Fruit fly (Drosophila melanogaster) whole organism, embryonic: Measurements from ENCODE around the gene Ripalpha.

Source experiments
- Aef1 ChIP-seq: fragments of 200-800 bp; sonication (Bioruptor generic); IDR thresholded peaks from 3 replicates; pipeline ENCODE4 v1.3.6; 2022; ENCODE audit warnings: missing biosample characterization, missing genetic modification characterization
- CG10209 ChIP-seq: fragments of 200-800 bp; sonication (Bioruptor generic); optimal IDR thresholded peaks from 3 replicates; lab custom pipeline; 2017; ENCODE audit warnings: missing biosample characterization, mild to moderate bottlenecking, missing genetic modification characterization, missing genetic modification reagents
- CG10979 ChIP-seq: fragments of 200-800 bp; sonication (Bioruptor generic); optimal IDR thresholded peaks from 2 replicates; lab custom pipeline; 2018; ENCODE audit warnings: missing biosample characterization, mild to moderate bottlenecking, missing genetic modification characterization, moderate library complexity
- CG11723 ChIP-seq: fragments of 200-800 bp; sonication (Bioruptor generic); optimal IDR thresholded peaks from 2 replicates; lab custom pipeline; 2017; ENCODE audit warnings: missing biosample characterization, mild to moderate bottlenecking, missing genetic modification characterization
- CG12155 ChIP-seq: fragments of 200-800 bp; sonication (Bioruptor generic); optimal IDR thresholded peaks from 3 replicates; lab custom pipeline; 2016; ENCODE audit warnings: missing biosample characterization, missing genetic modification characterization
- CG1529 ChIP-seq: fragments of 200-800 bp; sonication (Bioruptor generic); optimal IDR thresholded peaks from 3 replicates; lab custom pipeline; 2018; ENCODE audit warnings: missing biosample characterization, missing genetic modification characterization
- CG15514 ChIP-seq: fragments of 200-800 bp; sonication (Bioruptor generic); optimal IDR thresholded peaks from 3 replicates; lab custom pipeline; 2017; ENCODE audit warnings: missing biosample characterization, missing genetic modification characterization, mild to moderate bottlenecking, moderate library complexity, missing genetic modification reagents
- CG1602 ChIP-seq: fragments of 200-800 bp; sonication (Bioruptor generic); optimal IDR thresholded peaks from 3 replicates; lab custom pipeline; 2016; ENCODE audit warnings: missing biosample characterization, missing genetic modification characterization
- CG17186 ChIP-seq: fragments of 200-800 bp; sonication (Bioruptor generic); optimal IDR thresholded peaks from 3 replicates; lab custom pipeline; 2017; ENCODE audit warnings: missing biosample characterization, missing genetic modification reagents, missing genetic modification characterization
- CG17359 ChIP-seq: fragments of 200-800 bp; sonication (Bioruptor generic); optimal IDR thresholded peaks from 3 replicates; lab custom pipeline; 2018; ENCODE audit warnings: missing biosample characterization, mild to moderate bottlenecking, missing genetic modification characterization, moderate library complexity
- CG17361 ChIP-seq: fragments of 200-800 bp; sonication (Bioruptor generic); IDR thresholded peaks from 3 replicates; pipeline ENCODE4 v1.3.6; 2022; ENCODE audit warnings: missing biosample characterization, missing genetic modification characterization
- CG17802 ChIP-seq: fragments of 200-800 bp; sonication (Bioruptor generic); optimal IDR thresholded peaks from 2 replicates; lab custom pipeline; 2018; ENCODE audit warnings: missing biosample characterization, mild to moderate bottlenecking, missing genetic modification characterization, moderate library complexity
- CG18262 ChIP-seq: fragments of 200-800 bp; optimal IDR thresholded peaks from 3 replicates; lab custom pipeline; 2019; ENCODE audit warnings: missing biosample characterization, mild to moderate bottlenecking, missing genetic modification characterization, moderate library complexity
- CG2129 ChIP-seq: fragments of 200-800 bp; sonication (Bioruptor generic); IDR thresholded peaks from 2 replicates; pipeline ENCODE4 v1.3.6; 2022; ENCODE audit warnings: missing biosample characterization, missing genetic modification characterization; ENCODE audit not compliant: partially characterized antibody
- CG30020 ChIP-seq: fragments of 200-800 bp; optimal IDR thresholded peaks from 2 replicates; lab custom pipeline; 2019; ENCODE audit warnings: missing biosample characterization, mild to moderate bottlenecking, missing genetic modification characterization, moderate library complexity
- CG34376 ChIP-seq: fragments of 200-800 bp; sonication (Bioruptor generic); optimal IDR thresholded peaks from 2 replicates; lab custom pipeline; 2018; ENCODE audit warnings: missing biosample characterization, mild to moderate bottlenecking, missing genetic modification characterization
- CG34422 ChIP-seq: fragments of 200-800 bp; sonication (Bioruptor generic); IDR thresholded peaks from 3 replicates; pipeline ENCODE4 v1.3.6; 2022; ENCODE audit warnings: missing biosample characterization, missing genetic modification characterization
- CG4424 ChIP-seq: fragments of 200-800 bp; sonication (Bioruptor generic); optimal IDR thresholded peaks from 3 replicates; lab custom pipeline; 2016; ENCODE audit warnings: missing biosample characterization, missing genetic modification characterization
- CG6683 ChIP-seq: fragments of 200-800 bp; sonication (Bioruptor generic); optimal IDR thresholded peaks from 2 replicates; lab custom pipeline; 2017; ENCODE audit warnings: missing biosample characterization, mild to moderate bottlenecking, missing genetic modification characterization, missing genetic modification reagents
- CG6791 ChIP-seq: fragments of 200-800 bp; sonication (Bioruptor generic); IDR thresholded peaks from 3 replicates; pipeline ENCODE4 v1.3.6; 2022; ENCODE audit warnings: missing biosample characterization, missing genetic modification characterization; ENCODE audit not compliant: partially characterized antibody
- CG6854 ChIP-seq: fragments of 200-800 bp; sonication (Bioruptor generic); optimal IDR thresholded peaks from 3 replicates; lab custom pipeline; 2017; ENCODE audit warnings: missing biosample characterization, mild to moderate bottlenecking, missing genetic modification characterization
- CG7271 ChIP-seq: fragments of 200-800 bp; sonication (Bioruptor generic); optimal IDR thresholded peaks from 2 replicates; lab custom pipeline; 2018; ENCODE audit warnings: missing biosample characterization, mild to moderate bottlenecking, missing genetic modification characterization, moderate library complexity
- CG7357 ChIP-seq: fragments of 200-800 bp; sonication (Bioruptor generic); IDR thresholded peaks from 3 replicates; pipeline ENCODE4 v1.3.6; 2022; ENCODE audit warnings: missing biosample characterization, missing genetic modification characterization
- CG8765 ChIP-seq: fragments of 200-800 bp; sonication (Bioruptor generic); IDR thresholded peaks from 2 replicates; pipeline ENCODE4 v1.3.6; 2022; ENCODE audit warnings: missing biosample characterization, missing genetic modification characterization
- Dfd ChIP-seq, 2 experiments: fragments of >200 bp; optimal IDR thresholded peaks; 2 replicates each; lab custom pipeline; 2017; ENCODE audit warnings: missing biosample characterization in 2 of 2, missing genetic modification characterization in 2 of 2
- HHEX ChIP-seq: fragments of 200-800 bp; sonication (Bioruptor generic); optimal IDR thresholded peaks from 3 replicates; lab custom pipeline; 2017; ENCODE audit warnings: missing biosample characterization, mild to moderate bottlenecking, missing genetic modification characterization, missing genetic modification reagents
- HmgD ChIP-seq: fragments of 200-800 bp; sonication (Bioruptor generic); optimal IDR thresholded peaks from 3 replicates; lab custom pipeline; 2016; ENCODE audit warnings: missing biosample characterization, missing genetic modification characterization
- HmgZ ChIP-seq: fragments of 200-800 bp; sonication (Bioruptor generic); optimal IDR thresholded peaks from 2 replicates; lab custom pipeline; 2018; ENCODE audit warnings: missing biosample characterization, mild to moderate bottlenecking, missing genetic modification characterization
- Hr3 ChIP-seq: fragments of 200-800 bp; sonication (Bioruptor generic); optimal IDR thresholded peaks from 3 replicates; lab custom pipeline; 2016; ENCODE audit warnings: missing biosample characterization, missing genetic modification characterization
- Hr51 ChIP-seq, 2 experiments: fragments of 200-800 bp; sonication (Bioruptor generic); optimal IDR thresholded peaks; 2 replicates in 1 of 2; 3 replicates in 1 of 2; lab custom pipeline; 2016 to 2018; ENCODE audit warnings: missing biosample characterization in 2 of 2, missing genetic modification characterization in 2 of 2, mild to moderate bottlenecking in 1 of 2, moderate library complexity in 1 of 2
- Hr78 ChIP-seq, 2 experiments: fragments of 200-800 bp in 1 of 2; fragments of >200 bp in 1 of 2; sonication (Bioruptor generic) in 1 of 2; optimal IDR thresholded peaks; 2 replicates each; lab custom pipeline; 2017 to 2019; ENCODE audit warnings: missing biosample characterization in 2 of 2, missing genetic modification characterization in 2 of 2, mild to moderate bottlenecking in 1 of 2, moderate library complexity in 1 of 2
- Hsf ChIP-seq: fragments of 200-800 bp; sonication (Bioruptor generic); optimal IDR thresholded peaks from 3 replicates; lab custom pipeline; 2016; ENCODE audit warnings: missing biosample characterization, missing genetic modification characterization
- Kr ChIP-seq: fragments of 200-800 bp; sonication (Bioruptor generic); optimal IDR thresholded peaks from 2 replicates; lab custom pipeline; 2017; ENCODE audit warnings: missing biosample characterization, mild to moderate bottlenecking, missing genetic modification characterization
- MBD-R2 ChIP-seq: fragments of 200-800 bp; sonication (Bioruptor generic); IDR thresholded peaks from 2 replicates; pipeline ENCODE4 v1.3.6; 2022; ENCODE audit warnings: missing biosample characterization, missing genetic modification characterization
- Mrtf ChIP-seq: fragments of 200-800 bp; sonication (Bioruptor generic); IDR thresholded peaks from 3 replicates; pipeline ENCODE4 v1.3.6; 2022; ENCODE audit warnings: missing biosample characterization, missing genetic modification characterization
- Rx ChIP-seq: fragments of 200-800 bp; sonication (Bioruptor generic); IDR thresholded peaks from 2 replicates; pipeline ENCODE4 v1.3.6; 2022; ENCODE audit warnings: missing biosample characterization, missing genetic modification characterization
- abd-A ChIP-seq: fragments of 200-800 bp; sonication (Bioruptor generic); optimal IDR thresholded peaks from 3 replicates; lab custom pipeline; 2019; ENCODE audit warnings: missing biosample characterization, mild to moderate bottlenecking, missing genetic modification characterization, moderate library complexity
- ash1 ChIP-seq: fragments of 200-800 bp; sonication (Bioruptor generic); optimal IDR thresholded peaks from 2 replicates; lab custom pipeline; 2018; ENCODE audit warnings: missing biosample characterization, mild to moderate bottlenecking, missing genetic modification characterization
- chinmo ChIP-seq: fragments of 200-800 bp; sonication (Bioruptor generic); IDR thresholded peaks from 4 replicates; pipeline ENCODE4 v1.3.6; 2022; ENCODE audit warnings: missing biosample characterization, missing genetic modification characterization; ENCODE audit not compliant: partially characterized antibody
- fd3F ChIP-seq: fragments of 200-800 bp; sonication (Bioruptor generic); optimal IDR thresholded peaks from 2 replicates; lab custom pipeline; 2018; ENCODE audit warnings: missing biosample characterization, mild to moderate bottlenecking, missing genetic modification characterization, moderate library complexity
- grau ChIP-seq: fragments of 200-800 bp; optimal IDR thresholded peaks from 3 replicates; lab custom pipeline; 2019; ENCODE audit warnings: missing biosample characterization, mild to moderate bottlenecking, missing genetic modification characterization, moderate library complexity
- ranshi ChIP-seq: fragments of 200-800 bp; sonication (Bioruptor generic); IDR thresholded peaks from 2 replicates; pipeline ENCODE4 v1.3.6; 2022; ENCODE audit warnings: missing biosample characterization, missing genetic modification characterization
- scrt ChIP-seq: fragments of 200-800 bp; sonication (Bioruptor generic); optimal IDR thresholded peaks from 2 replicates; lab custom pipeline; 2018; ENCODE audit warnings: missing biosample characterization, mild to moderate bottlenecking, missing genetic modification characterization, moderate library complexity
- sd ChIP-seq: fragments of 200-800 bp; sonication (Bioruptor generic); optimal IDR thresholded peaks from 3 replicates; lab custom pipeline; 2018; ENCODE audit warnings: missing biosample characterization, mild to moderate bottlenecking, missing genetic modification characterization, moderate library complexity
- sima ChIP-seq: fragments of 200-800 bp; sonication (Bioruptor generic); optimal IDR thresholded peaks from 2 replicates; lab custom pipeline; 2016; ENCODE audit warnings: missing biosample characterization, missing genetic modification characterization
- sr ChIP-seq: fragments of 200-800 bp; sonication (Bioruptor generic); IDR thresholded peaks from 3 replicates; pipeline ENCODE4 v1.3.6; 2022; ENCODE audit warnings: missing biosample characterization, missing genetic modification characterization
- tap ChIP-seq: fragments of 200-800 bp; optimal IDR thresholded peaks from 3 replicates; lab custom pipeline; 2019; ENCODE audit warnings: missing biosample characterization, mild to moderate bottlenecking, missing genetic modification characterization, moderate library complexity
- wek ChIP-seq: fragments of 200-800 bp; sonication (Bioruptor generic); optimal IDR thresholded peaks from 3 replicates; lab custom pipeline; 2018; ENCODE audit warnings: missing biosample characterization, mild to moderate bottlenecking, missing genetic modification characterization, moderate library complexity
- wor ChIP-seq: fragments of 200-800 bp; sonication (Bioruptor generic); IDR thresholded peaks from 2 replicates; pipeline ENCODE4 v1.3.6; 2022; ENCODE audit warnings: missing biosample characterization, missing genetic modification characterization

Gene Ripalpha

DNA sequence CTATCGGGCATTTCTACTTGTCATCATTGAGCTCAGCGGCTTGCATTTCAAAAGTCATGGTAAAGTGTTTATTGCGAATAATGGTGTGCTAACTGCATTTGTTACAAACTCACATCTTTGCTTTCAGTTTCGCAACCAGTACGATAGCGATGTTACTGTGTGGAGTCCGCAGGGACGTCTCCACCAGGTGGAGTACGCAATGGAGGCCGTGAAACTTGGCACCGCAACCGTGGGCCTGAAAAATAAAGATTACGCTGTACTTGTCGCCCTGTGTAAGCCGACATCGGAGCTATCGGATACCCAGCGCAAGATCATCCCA lies 20.6 kb upstream of the Ripalpha start (continued):
- TF ChIP-seq CG17359 (tag; lab: Kevin White, UChicago) (no peak), HmgD (no peak), CG1529 (GFP tag; lab: Kevin White, UChicago) (no peak), CG7271 (no peak), CG17361 (no peak), Hsf (GFP tag; lab: Kevin White, UChicago) (no peak), CG7357 (GFP tag; lab: Robert Waterston, UW) (no peak), wek (GFP tag; lab: Kevin White, UChicago) (no peak), Hr51 (GFP tag; optimal IDR thresholded peaks at IDR 0.05; lab: Kevin White, UChicago) (no peak), CG15514 (no peak), grau (tag; lab: Kevin White, UChicago) (no peak), CG6683 (GFP tag; lab: Kevin White, UChicago) (no peak), Hr78 (GFP tag; optimal IDR thresholded peaks at IDR 0.05; lab: Kevin White, UChicago) (no peak), Rx (no peak), tap (tag; lab: Kevin White, UChicago) (no peak), CG2129 (peak; percentile 15; the same call in 1 of the 2 replicates), CG6791 (GFP tag; lab: Robert Waterston, UW) (no peak), chinmo (0 out of 4 replicates have a peak, but pooled peaks have one; percentile 36), MBD-R2 (GFP tag; lab: Robert Waterston, UW) (peak; percentile 71), ranshi (GFP tag; lab: Robert Waterston, UW) (no peak), CG34422 (GFP tag; lab: Robert Waterston, UW) (0 out of 3 replicates have a peak, but pooled peaks have one; percentile 46), CG11723 (GFP tag; lab: Kevin White, UChicago) (peak; percentile 55), Hr3 (GFP tag; lab: Kevin White, UChicago) (no peak), sima (GFP tag; lab: Kevin White, UChicago) (no peak)

DNA sequence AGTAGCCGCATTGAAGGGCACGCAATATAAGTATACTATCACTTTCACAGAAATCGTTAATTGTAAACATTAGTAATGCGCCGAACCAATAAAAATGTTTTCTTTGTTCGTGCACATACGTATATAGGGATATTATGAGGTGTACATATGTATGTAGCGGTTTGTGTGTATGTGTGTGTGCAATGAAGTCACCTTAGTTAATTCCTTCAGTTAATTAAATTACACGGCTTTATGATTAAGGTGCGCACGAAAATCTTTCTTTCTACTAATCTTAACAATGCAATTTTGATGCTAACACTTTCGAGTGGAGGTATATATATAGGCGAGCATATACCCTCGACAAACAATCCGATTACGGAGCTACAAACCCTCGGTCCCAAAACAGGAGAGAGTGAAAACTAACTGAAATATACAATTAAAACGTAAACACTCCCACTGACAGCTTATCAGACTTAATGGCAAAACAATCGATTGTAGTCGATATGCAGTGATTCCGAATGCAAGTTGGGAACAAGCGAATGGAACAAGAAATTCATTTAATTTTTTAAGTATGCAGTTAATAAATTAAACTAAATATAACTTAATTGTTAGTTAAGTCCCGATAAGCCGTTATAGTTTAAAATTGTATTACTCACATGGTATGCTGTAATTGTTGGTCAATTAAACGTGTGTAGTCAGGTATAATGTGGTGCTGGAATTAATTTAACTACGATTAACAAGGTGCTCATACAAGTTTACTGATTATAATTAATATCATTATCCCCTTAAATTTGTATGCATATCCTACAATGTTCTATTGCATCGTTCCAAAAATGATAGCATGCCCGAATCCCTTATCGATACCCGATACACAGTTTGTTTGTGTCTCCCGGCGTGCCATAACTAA lies 20.0 kb upstream of the Ripalpha start, which contains the start of the genes Npc1a and Prosalpha6:
Npc1a (minus strand) TSS at position 716 of the 886 bp plus-strand sequence.
Prosalpha6 (plus strand) TSS at position 851 of the 886 bp plus-strand sequence.
- TF ChIP-seq sd (no peak), CG11723 (GFP tag; lab: Kevin White, UChicago) (peak; percentile 94), CG4424 (GFP tag; lab: Kevin White, UChicago) (peak; percentile 8), CG1602 (GFP tag; lab: Kevin White, UChicago) (no peak), Kr (GFP tag; lab: Kevin White, UChicago) (no peak), CG10979 (tag; lab: Kevin White, UChicago) (no peak), Dfd (GFP tag; optimal IDR thresholded peaks at IDR 0.05; lab: Kevin White, UChicago) (no peak), HHEX (GFP tag; lab: Kevin White, UChicago) (no peak), CG10209 (GFP tag; lab: Kevin White, UChicago) (no peak), wor (GFP tag; lab: Robert Waterston, UW) (no peak), CG8765 (GFP tag; lab: Robert Waterston, UW) (no peak), scrt (peak; percentile 14), CG34376 (GFP tag; lab: Kevin White, UChicago) (peak; percentile 36), CG6854 (GFP tag; lab: Kevin White, UChicago) (no peak), CG30020 (tag; lab: Kevin White, UChicago) (peak; percentile 99), CG17802 (peak; percentile 25), HmgZ (tag; lab: Kevin White, UChicago) (peak; percentile 22), CG17186 (GFP tag; lab: Kevin White, UChicago) (peak; percentile 12), sr (GFP tag; lab: Robert Waterston, UW) (no peak), Aef1 (GFP tag; lab: Robert Waterston, UW) (no peak), fd3F (GFP tag; lab: Kevin White, UChicago) (no peak), ash1 (GFP tag; lab: Kevin White, UChicago) (no peak), CG18262 (tag; lab: Kevin White, UChicago) (peak; percentile 32), CG12155 (GFP tag; lab: Kevin White, UChicago) (peak; percentile 16), abd-A (tag; lab: Kevin White, UChicago) (no peak), Mrtf (GFP tag; lab: Robert Waterston, UW) (no peak)
